Fruit fly (Drosophila melanogaster): Measurements from ENCODE around the gene RpS19b.
A peak's percentile ranks its signal among the peaks of the same experiment; 100 is the strongest.

RpS19b gene

DNA sequence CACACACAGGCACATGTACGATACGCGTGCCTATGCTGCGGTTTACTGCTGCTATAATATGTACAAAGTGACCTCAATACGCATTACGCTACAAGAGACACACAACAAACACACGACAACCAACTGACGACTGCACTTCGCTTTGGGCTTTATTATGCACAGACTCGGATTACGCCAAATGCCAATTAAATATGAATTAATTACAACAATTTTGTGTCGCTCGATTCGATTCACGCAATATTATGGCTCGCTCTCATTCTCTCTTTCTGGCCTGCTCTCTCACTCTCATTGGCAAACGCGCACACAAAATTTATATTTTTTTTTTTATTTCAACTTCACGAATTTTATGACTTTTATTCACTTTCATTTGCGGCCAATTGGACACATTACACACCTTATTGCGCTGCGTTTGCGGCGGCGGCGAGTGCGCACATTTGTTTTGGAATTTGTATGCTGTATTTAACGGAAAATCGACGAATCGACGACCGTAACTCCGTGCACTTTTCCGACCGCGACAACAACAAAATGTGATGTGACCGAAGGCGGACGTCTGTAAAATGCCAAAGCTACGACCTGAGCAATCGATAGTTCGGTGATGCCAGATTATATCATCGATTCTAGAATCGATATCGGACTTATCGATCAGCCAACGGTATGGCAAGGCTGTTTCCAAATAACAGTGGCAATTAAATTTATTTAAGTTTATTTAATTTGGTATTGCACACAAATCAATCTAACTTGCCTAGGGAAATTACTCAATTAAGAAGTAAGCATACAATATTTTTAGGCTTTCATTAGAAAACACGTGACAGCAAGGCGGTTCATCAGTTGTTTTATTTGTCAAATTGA is 10.6 kb downstream of the RpS19b start, which contains the start of the genes sba and CG31141 (continued):
- TF ChIP-seq CG31441 (GFP tag; IDR thresholded peaks at IDR 0.05) (no peak), sr (GFP tag; IDR thresholded peaks at IDR 0.05) (no peak), stwl (tag; optimal IDR thresholded peaks at IDR 0.05) (peak; percentile 85), CG4854 (GFP tag; optimal IDR thresholded peaks at IDR 0.05) (no peak), pho (GFP tag; optimal IDR thresholded peaks at IDR 0.05) (no peak), Fer3 (tag; optimal IDR thresholded peaks at IDR 0.05) (no peak), Mes4 (GFP tag; optimal IDR thresholded peaks at IDR 0.05) (no peak), ind (GFP tag; optimal IDR thresholded peaks at IDR 0.05) (no peak), tin (GFP tag; optimal IDR thresholded peaks at IDR 0.05) (peak; percentile 18), btn (GFP tag; optimal IDR thresholded peaks at IDR 0.05) (no peak), CG12744 (GFP tag; optimal IDR thresholded peaks at IDR 0.05) (no peak), dm (GFP tag; optimal IDR thresholded peaks at IDR 0.05) (peak; percentile 5), tgo (GFP tag; IDR thresholded peaks at IDR 0.05) (no peak), Usf (GFP tag; optimal IDR thresholded peaks at IDR 0.05) (no peak), Ets97D (GFP tag; optimal IDR thresholded peaks at IDR 0.05) (peak; percentile 84), repo (GFP tag; optimal IDR thresholded peaks at IDR 0.05) (peak; percentile 21), grau (tag; optimal IDR thresholded peaks at IDR 0.05) (peak; percentile 21), Bgb (GFP tag; IDR thresholded peaks at IDR 0.05; ENCODE audit: partially characterized antibody) (peak; percentile 96), Hr51 (GFP tag; optimal IDR thresholded peaks at IDR 0.05) (no peak), hkb (optimal IDR thresholded peaks at IDR 0.05) (no peak), hkb (GFP tag; IDR thresholded peaks at IDR 0.05) (peak; percentile 50), knrl (GFP tag; IDR thresholded peaks at IDR 0.05; ENCODE audit: partially characterized antibody) (peak; percentile 87), BEAF-32 (GFP tag; optimal IDR thresholded peaks at IDR 0.05) (peak; percentile 94), pan (optimal IDR thresholded peaks at IDR 0.05) (no peak), pan (GFP tag; optimal IDR thresholded peaks at IDR 0.05 in 1 of 2, IDR thresholded peaks at IDR 0.05 in 1 of 2) (no peak), CG2712 (tag; optimal IDR thresholded peaks at IDR 0.05) (peak; percentile 0), YL-1 (GFP tag; optimal IDR thresholded peaks at IDR 0.05) (peak; percentile 74), CG10462 (GFP tag; optimal IDR thresholded peaks at IDR 0.05) (peak; percentile 70), B-H1 (GFP tag; IDR thresholded peaks at IDR 0.05) (no peak), pzg (GFP tag; optimal IDR thresholded peaks at IDR 0.05) (peak; percentile 98), bsh (GFP tag; optimal IDR thresholded peaks at IDR 0.05) (peak in 1 of 2 experiments; percentile 3), bbx (GFP tag; IDR thresholded peaks at IDR 0.05; ENCODE audit: partially characterized antibody) (peak; percentile 94), Dad (GFP tag; optimal IDR thresholded peaks at IDR 0.05) (peak; percentile 24), hb (GFP tag; IDR thresholded peaks at IDR 0.05; ENCODE audit: partially characterized antibody) (peak; percentile 88), CG2202 (tag; optimal IDR thresholded peaks at IDR 0.05) (no peak), D19A (tag; optimal IDR thresholded peaks at IDR 0.05) (no peak), klu (GFP tag; IDR thresholded peaks at IDR 0.05) (no peak), cad (GFP tag; optimal IDR thresholded peaks at IDR 0.05) (peak; percentile 36), Lpt (GFP tag; optimal IDR thresholded peaks at IDR 0.05) (no peak), CG5245 (GFP tag; optimal IDR thresholded peaks at IDR 0.05) (no peak), CG7271 (tag; optimal IDR thresholded peaks at IDR 0.05) (no peak), Hr3 (GFP tag; optimal IDR thresholded peaks at IDR 0.05) (no peak), CG7928 (GFP tag; optimal IDR thresholded peaks at IDR 0.05) (no peak), CG9609 (GFP tag; optimal IDR thresholded peaks at IDR 0.05) (no peak), CG3726 (GFP tag; IDR thresholded peaks at IDR 0.05) (no peak), Elba2 (GFP tag; optimal IDR thresholded peaks at IDR 0.05) (peak; percentile 93), CG2116 (GFP tag; optimal IDR thresholded peaks at IDR 0.05) (peak; percentile 34), CG6791 (GFP tag; IDR thresholded peaks at IDR 0.05; ENCODE audit: partially characterized antibody) (peak; percentile 94), fd64A (GFP tag; optimal IDR thresholded peaks at IDR 0.05) (no peak), CG33213 (GFP tag; optimal IDR thresholded peaks at IDR 0.05) (peak; percentile 24)
